Worm (Caenorhabditis elegans) whole organism, young adult: ENCODE data around the gene dot-1.3.

ENCODE experiments used
- B0035.1 ChIP-seq: sonication (generic microtip); optimal IDR thresholded peaks from 2 replicates; lab custom pipeline; 2016; ENCODE audit warnings: missing genetic modification characterization, mild to moderate bottlenecking, missing compliant biosample characterization, missing genotype, missing genetic modification reagents
- B0336.3 ChIP-seq: fragments of 200-800 bp; sonication (Bioruptor generic); IDR thresholded peaks from 2 replicates; pipeline ENCODE4 v1.3.6; 2022; ENCODE audit warnings: missing genetic modification characterization, missing compliant biosample characterization
- C17E4.6 ChIP-seq: fragments of 200-800 bp; sonication (Bioruptor generic); IDR thresholded peaks from 2 replicates; pipeline ENCODE4 v1.3.6; 2022; ENCODE audit warnings: missing genetic modification reagents, missing genetic modification characterization, missing compliant biosample characterization
- F10E7.11 ChIP-seq: sonication (generic microtip); optimal IDR thresholded peaks from 2 replicates; lab custom pipeline; 2017; ENCODE audit warnings: mild to moderate bottlenecking, missing genetic modification characterization, moderate library complexity, missing compliant biosample characterization
- F33H1.4 ChIP-seq: fragments of 200-800 bp; sonication (Bioruptor generic); IDR thresholded peaks from 2 replicates; pipeline ENCODE4 v1.3.6; 2022; ENCODE audit warnings: missing genetic modification reagents, missing genetic modification characterization, missing compliant biosample characterization
- F49E8.2 ChIP-seq: sonication (generic microtip); optimal IDR thresholded peaks from 3 replicates; lab custom pipeline; 2017; ENCODE audit warnings: missing genetic modification characterization, mild to moderate bottlenecking, missing compliant biosample characterization, antibody characterized with exemption, moderate library complexity; ENCODE audit not compliant: insufficient read depth
- F52B5.7 ChIP-seq: sonication (generic microtip); optimal IDR thresholded peaks from 2 replicates; lab custom pipeline; 2016; ENCODE audit warnings: mild to moderate bottlenecking, missing genetic modification characterization, missing compliant biosample characterization
- F57A8.1 ChIP-seq: fragments of 200-800 bp; sonication (Bioruptor generic); optimal IDR thresholded peaks from 2 replicates; lab custom pipeline; 2018; ENCODE audit warnings: mild to moderate bottlenecking, missing genetic modification characterization, moderate library complexity, missing compliant biosample characterization
- F57C9.4 ChIP-seq: sonication (generic microtip); optimal IDR thresholded peaks from 2 replicates; lab custom pipeline; 2017; ENCODE audit warnings: mild to moderate bottlenecking, missing genetic modification characterization, missing compliant biosample characterization
- T07F8.4 ChIP-seq: sonication (generic microtip); optimal IDR thresholded peaks from 2 replicates; lab custom pipeline; 2016; ENCODE audit warnings: mild to moderate bottlenecking, missing genetic modification characterization, moderate library complexity, missing compliant biosample characterization
- T26A5.8 ChIP-seq: sonication (generic microtip); optimal IDR thresholded peaks from 2 replicates; lab custom pipeline; 2016; ENCODE audit warnings: missing genetic modification characterization, missing compliant biosample characterization
- Y53G8AR.9 ChIP-seq: fragments of 200-800 bp; sonication (Bioruptor generic); conservative IDR thresholded peaks from 2 replicates; pipeline ENCODE4 v1.3.6; 2022; ENCODE audit warnings: missing genetic modification reagents, missing genetic modification characterization, missing compliant biosample characterization
- Y79H2A.3 ChIP-seq: fragments of 200-800 bp; sonication (Bioruptor generic); conservative IDR thresholded peaks from 2 replicates; pipeline ENCODE4 v1.3.6; 2022; ENCODE audit warnings: missing genetic modification reagents, missing genetic modification characterization, missing compliant biosample characterization
- ZK185.1 ChIP-seq: sonication (generic microtip); optimal IDR thresholded peaks from 2 replicates; lab custom pipeline; 2016; ENCODE audit warnings: mild to moderate bottlenecking, missing genetic modification characterization, missing compliant biosample characterization; ENCODE audit not compliant: poor library complexity, severe bottlenecking
- aptf-2 ChIP-seq: fragments of 200-800 bp; sonication (Bioruptor generic); conservative IDR thresholded peaks from 2 replicates; pipeline ENCODE4 v1.3.6; 2022; ENCODE audit warnings: missing genetic modification reagents, missing genetic modification characterization, missing compliant biosample characterization
- atf-7 ChIP-seq: sonication (generic microtip); optimal IDR thresholded peaks from 2 replicates; lab custom pipeline; 2017; ENCODE audit warnings: mild to moderate bottlenecking, missing genetic modification characterization, missing compliant biosample characterization
- attf-3 ChIP-seq: fragments of 200-800 bp; sonication (Bioruptor generic); conservative IDR thresholded peaks from 2 replicates; pipeline ENCODE4 v1.3.6; 2022; ENCODE audit warnings: missing genetic modification reagents, missing genetic modification characterization, missing compliant biosample characterization
- attf-6 ChIP-seq: fragments of 200-800 bp; sonication (Bioruptor generic); IDR thresholded peaks from 2 replicates; pipeline ENCODE4 v1.3.6; 2022; ENCODE audit warnings: missing genetic modification reagents, missing genetic modification characterization, missing compliant biosample characterization
- bed-1 ChIP-seq: fragments of 200-800 bp; sonication (Bioruptor generic); IDR thresholded peaks from 2 replicates; pipeline ENCODE4 v1.3.6; 2022; ENCODE audit warnings: missing genetic modification reagents, missing genetic modification characterization, missing compliant biosample characterization
- bed-2 ChIP-seq: fragments of 200-800 bp; sonication (Bioruptor generic); IDR thresholded peaks from 2 replicates; pipeline ENCODE4 v1.3.6; 2022; ENCODE audit warnings: missing genetic modification reagents, missing genetic modification characterization, missing compliant biosample characterization
- ceh-100 ChIP-seq: fragments of 200-800 bp; sonication (Bioruptor generic); IDR thresholded peaks from 2 replicates; pipeline ENCODE4 v1.3.6; 2022; ENCODE audit warnings: missing genetic modification reagents, missing genetic modification characterization, missing compliant biosample characterization
- die-1 ChIP-seq: sonication (generic microtip); optimal IDR thresholded peaks from 2 replicates; lab custom pipeline; 2016; ENCODE audit warnings: missing genotype, mild to moderate bottlenecking, missing genetic modification characterization, missing compliant biosample characterization
- dpl-1 ChIP-seq: fragments of 150-350 bp; optimal IDR thresholded peaks from 2 replicates; lab custom pipeline; 2014; ENCODE audit warnings: missing biosample characterization, missing genetic modification reagents, missing genetic modification characterization
- egl-44 ChIP-seq: fragments of 200-800 bp; sonication (Bioruptor generic); IDR thresholded peaks from 2 replicates; pipeline ENCODE4 v1.3.6; 2022; ENCODE audit warnings: missing genetic modification reagents, missing genetic modification characterization, missing compliant biosample characterization
- ets-4 ChIP-seq: fragments of 200-800 bp; sonication (Bioruptor generic); optimal IDR thresholded peaks from 2 replicates; lab custom pipeline; 2018; ENCODE audit warnings: mild to moderate bottlenecking, missing genetic modification characterization, missing compliant biosample characterization
- fkh-3 ChIP-seq: sonication (generic microtip); optimal IDR thresholded peaks from 2 replicates; lab custom pipeline; 2016; ENCODE audit warnings: mild to moderate bottlenecking, missing genetic modification characterization, missing compliant biosample characterization
- gei-17 ChIP-seq: fragments of 200-800 bp; sonication (Bioruptor generic); optimal IDR thresholded peaks from 2 replicates; lab custom pipeline; 2018; ENCODE audit warnings: mild to moderate bottlenecking, missing genetic modification characterization, missing compliant biosample characterization
- him-1 ChIP-seq: sonication (generic microtip); optimal IDR thresholded peaks from 2 replicates; lab custom pipeline; 2016; ENCODE audit warnings: missing genotype, missing genetic modification reagents, missing genetic modification characterization, missing compliant biosample characterization
- hlh-12 ChIP-seq: sonication (generic microtip); optimal IDR thresholded peaks from 2 replicates; lab custom pipeline; 2016; ENCODE audit warnings: missing genetic modification characterization, missing compliant biosample characterization
- let-526 ChIP-seq: fragments of 200-800 bp; sonication (Bioruptor generic); IDR thresholded peaks from 2 replicates; pipeline ENCODE4 v1.3.6; 2022; ENCODE audit warnings: missing genetic modification reagents, missing genetic modification characterization, missing compliant biosample characterization
- lin-54 ChIP-seq: fragments of 200-800 bp; sonication (Bioruptor generic); optimal IDR thresholded peaks from 2 replicates; lab custom pipeline; 2018; ENCODE audit warnings: mild to moderate bottlenecking, missing genetic modification characterization, missing compliant biosample characterization
- lir-1 ChIP-seq: fragments of 200-800 bp; sonication (Bioruptor generic); conservative IDR thresholded peaks from 2 replicates; pipeline ENCODE4 v1.3.6; 2022; ENCODE audit warnings: missing genetic modification reagents, missing genetic modification characterization, missing compliant biosample characterization
- lsy-27 ChIP-seq: sonication (generic microtip); optimal IDR thresholded peaks from 2 replicates; lab custom pipeline; 2017; ENCODE audit warnings: missing genetic modification characterization, mild to moderate bottlenecking, missing compliant biosample characterization, antibody characterized with exemption, missing genotype, borderline replicate concordance; ENCODE audit not compliant: insufficient read depth
- madf-10 ChIP-seq: sonication (generic microtip); optimal IDR thresholded peaks from 2 replicates; lab custom pipeline; 2016; ENCODE audit warnings: mild to moderate bottlenecking, missing genetic modification characterization, missing compliant biosample characterization
- madf-6 ChIP-seq: fragments of 200-800 bp; sonication (Bioruptor generic); IDR thresholded peaks from 2 replicates; pipeline ENCODE4 v1.3.6; 2022; ENCODE audit warnings: missing genetic modification reagents, missing genetic modification characterization, missing compliant biosample characterization
- mxl-1 ChIP-seq: sonication (generic microtip); optimal IDR thresholded peaks from 2 replicates; lab custom pipeline; 2016; ENCODE audit warnings: missing genetic modification characterization, missing compliant biosample characterization
- nhr-120 ChIP-seq: fragments of 200-800 bp; sonication (Bioruptor generic); IDR thresholded peaks from 2 replicates; pipeline ENCODE4 v1.3.6; 2022; ENCODE audit warnings: missing genetic modification characterization, missing compliant biosample characterization
- nhr-27 ChIP-seq: fragments of 200-800 bp; sonication (Bioruptor generic); optimal IDR thresholded peaks from 2 replicates; lab custom pipeline; 2018; ENCODE audit warnings: mild to moderate bottlenecking, missing genetic modification characterization, moderate library complexity, missing compliant biosample characterization
- snpc-1.1 ChIP-seq: sonication (generic microtip); optimal IDR thresholded peaks from 2 replicates; lab custom pipeline; 2017; ENCODE audit warnings: missing genetic modification characterization, mild to moderate bottlenecking, missing compliant biosample characterization, antibody characterized with exemption, moderate library complexity, missing genotype, missing genetic modification reagents; ENCODE audit not compliant: insufficient read depth
- snpc-4 ChIP-seq, 5 experiments: fragments of 150-350 bp in 1 of 5; sonication (generic microtip) in 4 of 5; optimal IDR thresholded peaks; 2 replicates each; lab custom pipeline; 2014 to 2018; ENCODE audit warnings: missing genetic modification characterization in 5 of 5, missing biosample characterization in 3 of 5, antibody characterized with exemption in 2 of 5, mild to moderate bottlenecking in 2 of 5, missing compliant biosample characterization in 2 of 5, missing genotype in 2 of 5, moderate library complexity in 2 of 5, missing genetic modification reagents in 1 of 5
- tbp1 ChIP-seq: fragments of 200-800 bp; sonication (Bioruptor generic); optimal IDR thresholded peaks from 2 replicates; lab custom pipeline; 2018; ENCODE audit warnings: mild to moderate bottlenecking, missing genetic modification characterization, missing compliant biosample characterization
- tlf-1 ChIP-seq: fragments of 200-800 bp; sonication (Bioruptor generic); optimal IDR thresholded peaks from 2 replicates; lab custom pipeline; 2018; ENCODE audit warnings: mild to moderate bottlenecking, missing genetic modification characterization, missing compliant biosample characterization
- unc-130 ChIP-seq: sonication (generic microtip); optimal IDR thresholded peaks from 2 replicates; lab custom pipeline; 2016; ENCODE audit warnings: missing genetic modification reagents, missing genetic modification characterization, missing compliant biosample characterization
- unc-62 ChIP-seq: fragments of 150-350 bp; optimal IDR thresholded peaks from 2 replicates; lab custom pipeline; 2014; ENCODE audit warnings: missing biosample characterization, missing genetic modification reagents, missing genetic modification characterization
- zim-3 ChIP-seq: sonication (generic microtip); optimal IDR thresholded peaks from 2 replicates; lab custom pipeline; 2017; ENCODE audit warnings: mild to moderate bottlenecking, missing genetic modification characterization, moderate library complexity, missing compliant biosample characterization
- ztf-25 ChIP-seq: fragments of 200-800 bp; sonication (Bioruptor generic); IDR thresholded peaks from 2 replicates; pipeline ENCODE4 v1.3.6; 2022; ENCODE audit warnings: missing genetic modification reagents, missing genetic modification characterization, missing compliant biosample characterization
- ztf-28 ChIP-seq: fragments of 200-800 bp; sonication (Bioruptor generic); IDR thresholded peaks from 2 replicates; pipeline ENCODE4 v1.3.6; 2022; ENCODE audit warnings: missing genetic modification reagents, missing genetic modification characterization, missing compliant biosample characterization
- ztf-6 ChIP-seq: fragments of 200-800 bp; sonication (Bioruptor generic); IDR thresholded peaks from 2 replicates; pipeline ENCODE4 v1.3.6; 2022; ENCODE audit warnings: missing genetic modification reagents, missing genetic modification characterization, missing compliant biosample characterization

The dot-1.3 gene

ce11 chrX:12347822-12348221 lies 45.2 kb upstream of the dot-1.3 start (continued):
- no peak for TF ChIP-seq ceh-100 (GFP tag; lab: Robert Waterston, UW)
- peak; percentile 94 for TF ChIP-seq tbp1
- no peak for TF ChIP-seq snpc-1.1
- TF ChIP-seq bed-1 (GFP tag; lab: Robert Waterston, UW): no peak
- no peak for TF ChIP-seq nhr-120 (GFP tag; lab: Robert Waterston, UW)
- TF ChIP-seq lir-1: no peak
- TF ChIP-seq F49E8.2: no peak
- peak; percentile 75 for TF ChIP-seq him-1 (tag; lab: Kevin White, UChicago)
- no peak for TF ChIP-seq tlf-1 (GFP tag; lab: Kevin White, UChicago)
- no peak for TF ChIP-seq F57C9.4 (tag; lab: Kevin White, UChicago)
- no peak for TF ChIP-seq T26A5.8
- no peak for TF ChIP-seq F10E7.11 (tag; lab: Kevin White, UChicago)
- no peak for TF ChIP-seq gei-17 (GFP tag; lab: Kevin White, UChicago)
- TF ChIP-seq ztf-25 (GFP tag; lab: Robert Waterston, UW): peak; percentile 94
- peak; percentile 67 for TF ChIP-seq snpc-4 (GFP tag; optimal IDR thresholded peaks at IDR 0.05; lab: Kevin White, UChicago)
- TF ChIP-seq snpc-4 (tag; optimal IDR thresholded peaks at IDR 0.05; lab: Kevin White, UChicago): peak in 2 of 4 experiments; percentile 46 to 79
- no peak for TF ChIP-seq B0336.3 (GFP tag; lab: Robert Waterston, UW)
- TF ChIP-seq zim-3 (tag; lab: Kevin White, UChicago): no peak
- no peak for TF ChIP-seq hlh-12
- no peak for TF ChIP-seq F57A8.1
- peak; percentile 58 for TF ChIP-seq F52B5.7 (tag; lab: Kevin White, UChicago)
- TF ChIP-seq F33H1.4: no peak
- TF ChIP-seq fkh-3 (tag; lab: Kevin White, UChicago): peak; percentile 60
- TF ChIP-seq bed-2 (GFP tag; lab: Robert Waterston, UW): no peak
- TF ChIP-seq B0035.1 (tag; lab: Kevin White, UChicago): peak; percentile 18
- TF ChIP-seq attf-3 (GFP tag; lab: Robert Waterston, UW): 0 out of 2 replicates have a peak, but pooled peaks have one; percentile 16
- TF ChIP-seq let-526 (GFP tag; lab: Robert Waterston, UW): peak; percentile 51; the same call in 1 of the 2 replicates
- no peak for TF ChIP-seq ets-4
- peak; percentile 40 for TF ChIP-seq mxl-1 (tag; lab: Kevin White, UChicago)
- no peak for TF ChIP-seq C17E4.6 (GFP tag; lab: Robert Waterston, UW)
- TF ChIP-seq dpl-1 (GFP tag; lab: Kevin White, UChicago): no peak
- no peak for TF ChIP-seq Y53G8AR.9 (GFP tag; lab: Robert Waterston, UW)
- TF ChIP-seq nhr-27: no peak
- TF ChIP-seq unc-130 (GFP tag; lab: Kevin White, UChicago): no peak
- no peak for TF ChIP-seq lsy-27
- peak; percentile 58 for TF ChIP-seq atf-7
- TF ChIP-seq T07F8.4: peak; percentile 59
- TF ChIP-seq unc-62 (GFP tag; lab: Kevin White, UChicago): no peak
- TF ChIP-seq lin-54: no peak
- no peak for TF ChIP-seq ztf-28 (GFP tag; lab: Robert Waterston, UW)
- 0 out of 2 replicates have a peak, but pooled peaks have one; percentile 49 for TF ChIP-seq madf-6
- peak; percentile 87 for TF ChIP-seq die-1
- TF ChIP-seq ztf-6 (GFP tag; lab: Robert Waterston, UW): no peak
- peak; percentile 71 for TF ChIP-seq attf-6 (GFP tag; lab: Robert Waterston, UW)
- no peak for TF ChIP-seq Y79H2A.3 (GFP tag; lab: Robert Waterston, UW)
- TF ChIP-seq ZK185.1 (tag; lab: Kevin White, UChicago): peak; percentile 71
- TF ChIP-seq aptf-2: no peak
- 0 out of 2 replicates have a peak, but pooled peaks have one; percentile 36 for TF ChIP-seq egl-44
- TF ChIP-seq madf-10 (tag; lab: Kevin White, UChicago): peak; percentile 41
